Fruit fly (Drosophila melanogaster) whole organism, embryonic: ENCODE data around the gene CG43078.

Experiments
- CG9876 ChIP-seq: fragments of 200-800 bp; sonication (Bioruptor generic); optimal IDR thresholded peaks from 2 replicates; lab custom pipeline; 2016; ENCODE audit warnings: missing biosample characterization, missing genetic modification characterization
- Deaf1 ChIP-seq: fragments of 200-800 bp; optimal IDR thresholded peaks from 3 replicates; lab custom pipeline; 2019; ENCODE audit warnings: missing biosample characterization, mild to moderate bottlenecking, missing genetic modification characterization, moderate library complexity
- Dfd ChIP-seq, 2 experiments: fragments of >200 bp; optimal IDR thresholded peaks; 2 replicates each; lab custom pipeline; 2017; ENCODE audit warnings: missing biosample characterization in 2 of 2, missing genetic modification characterization in 2 of 2

DNA sequence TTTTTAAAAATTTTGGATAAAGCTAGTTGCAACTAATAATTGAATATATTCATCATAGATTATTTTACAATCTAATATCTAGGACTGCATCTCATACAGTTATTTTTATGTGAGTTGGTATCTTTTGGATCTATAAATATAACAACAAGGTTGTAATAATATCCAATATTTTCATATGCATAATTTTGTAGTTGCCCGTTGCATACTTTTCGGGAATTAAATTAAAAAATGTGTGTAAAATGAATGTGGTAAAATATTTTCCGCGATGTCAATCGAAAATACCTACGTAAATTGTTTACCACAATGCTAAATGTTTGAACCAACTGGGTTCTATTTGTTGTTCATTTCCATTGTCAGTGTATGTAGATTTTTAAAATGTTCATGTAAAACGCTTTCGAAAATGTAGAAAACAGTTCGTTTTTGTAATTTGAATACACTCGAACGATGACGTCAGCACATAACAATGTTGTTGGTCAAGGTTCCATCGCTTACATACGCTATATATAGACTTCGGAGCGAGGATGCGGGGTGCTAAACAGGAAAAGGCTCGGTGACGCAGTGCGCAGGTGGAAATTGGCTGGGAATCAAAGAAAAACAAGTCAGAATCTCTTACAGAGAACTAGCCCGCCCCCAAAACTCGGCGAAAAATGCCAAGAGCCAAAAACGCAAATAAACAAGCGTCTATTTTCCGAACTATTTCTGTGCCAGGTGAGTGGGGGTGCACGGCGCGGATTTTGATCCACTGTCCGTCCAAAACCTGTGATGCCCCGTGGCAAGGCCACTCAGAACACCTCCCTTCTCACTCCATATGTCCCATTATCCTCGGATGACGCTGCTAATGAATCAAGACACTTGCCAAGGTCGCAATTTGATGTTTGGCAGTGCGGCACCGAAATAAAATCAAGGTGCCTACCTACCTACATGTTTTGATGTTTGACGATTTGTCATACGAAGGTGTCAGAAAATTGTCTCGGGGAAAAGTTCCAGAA lies 51.5 kb downstream of the CG43078 start:
- TF ChIP-seq CG9876 (GFP tag; lab: Kevin White, UChicago) (no peak), Deaf1 (tag; lab: Kevin White, UChicago) (peak; percentile 28), Dfd (GFP tag; optimal IDR thresholded peaks at IDR 0.05; lab: Kevin White, UChicago) (no peak)
